Worm (Caenorhabditis elegans): ENCODE data around the gene best-20.

Gene best-20

ce11 chrIV:3720644-3721043 lies 35.4 kb upstream of the best-20 start:
- TF ChIP-seq jun-1 (tag; optimal IDR thresholded peaks at IDR 0.05) (no peak), snu-23 (GFP tag; optimal IDR thresholded peaks at IDR 0.05) (no peak), fos-1 (tag; optimal IDR thresholded peaks at IDR 0.05) (no peak), nhr-85 (tag) (no peak), egl-27 (tag; optimal IDR thresholded peaks at IDR 0.05) (no peak), lin-13 (GFP tag; optimal IDR thresholded peaks at IDR 0.05) (no peak), sup-37 (GFP tag; optimal IDR thresholded peaks at IDR 0.05) (no peak), ceh-63 (GFP tag; optimal IDR thresholded peaks at IDR 0.05) (no peak), lsy-2 (tag; optimal IDR thresholded peaks at IDR 0.05) (no peak), alr-1 (tag; optimal IDR thresholded peaks at IDR 0.05; ENCODE audit: borderline replicate concordance) (no peak), pag-3 (tag; optimal IDR thresholded peaks at IDR 0.05; ENCODE audit: borderline replicate concordance, insufficient read depth) (no peak), sptf-1 (tag; optimal IDR thresholded peaks at IDR 0.05) (no peak), unc-98 (GFP tag; IDR thresholded peaks at IDR 0.05) (no peak), nhr-90 (tag; optimal IDR thresholded peaks at IDR 0.05; ENCODE audit: poor library complexity) (no peak), snpc-4 (tag; optimal IDR thresholded peaks at IDR 0.05) (no peak), tlp-1 (tag; optimal IDR thresholded peaks at IDR 0.05) (no peak), mab-9 (GFP tag; IDR thresholded peaks at IDR 0.05) (no peak), mdl-1 (tag; optimal IDR thresholded peaks at IDR 0.05) (no peak)

- TF ChIP-seq elt-2 (tag; optimal IDR thresholded peaks at IDR 0.05), result peak; percentile 2
- TF ChIP-seq sox-4 (tag; optimal IDR thresholded peaks at IDR 0.05), result no peak
Measured at ce11 chrIV:3721973-3722372, 34.0 kb upstream of the best-20 start.

DNA sequence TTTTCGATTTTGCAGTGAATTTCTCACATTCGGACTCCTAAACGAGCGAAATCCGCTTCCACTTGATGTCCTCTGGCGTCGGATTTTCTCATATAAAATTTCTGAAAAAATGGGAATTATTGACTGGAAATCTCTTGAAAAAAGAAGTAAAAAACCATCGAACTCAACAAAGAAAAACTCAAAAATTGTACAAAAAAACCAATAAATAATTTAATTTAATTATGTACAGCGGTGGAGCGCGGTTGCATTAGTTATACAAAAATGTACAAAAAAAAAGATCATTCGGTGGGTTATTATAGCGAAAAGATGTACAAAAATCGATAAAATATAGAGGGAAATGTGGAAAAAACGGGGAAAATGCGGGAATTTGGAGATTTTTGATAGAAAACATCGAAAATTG lies 33.3 kb upstream of the best-20 start, which contains the start of gene Y37E11AM.4:
Y37E11AM.4 (minus strand) TSS at position 101 of the 400 bp plus-strand sequence.
- TF ChIP-seq sptf-1 (tag; optimal IDR thresholded peaks at IDR 0.05), result no peak
- TF ChIP-seq nhr-77 (tag; optimal IDR thresholded peaks at IDR 0.05), result no peak
- no peak for TF ChIP-seq C16A3.4 (tag; optimal IDR thresholded peaks at IDR 0.05)
- TF ChIP-seq F16B12.6 (tag; optimal IDR thresholded peaks at IDR 0.05), result no peak
- no peak for TF ChIP-seq rnt-1 (tag; optimal IDR thresholded peaks at IDR 0.05)
- no peak for TF ChIP-seq fos-1 (tag; optimal IDR thresholded peaks at IDR 0.05)
- no peak for TF ChIP-seq sup-37 (GFP tag; optimal IDR thresholded peaks at IDR 0.05)
- TF ChIP-seq efl-1 (optimal IDR thresholded peaks at IDR 0.05), result no peak
- no peak for TF ChIP-seq efl-1 (GFP tag; optimal IDR thresholded peaks at IDR 0.05 in 1 of 2)
- TF ChIP-seq nhr-12 (tag; optimal IDR thresholded peaks at IDR 0.05), result no peak
- TF ChIP-seq hlh-17 (GFP tag; optimal IDR thresholded peaks at IDR 0.05; ENCODE audit: borderline replicate concordance), result no peak

ce11 chrIV:3725361-3725760 lies 30.7 kb upstream of the best-20 start, which contains the start of gene Y37E11AM.2:
Gene Y37E11AM.2, minus strand, starts transcription at chrIV:3725461.
- TF ChIP-seq fkh-10 (GFP tag; optimal IDR thresholded peaks at IDR 0.05), result no peak
- no peak for TF ChIP-seq dpl-1 (GFP tag; optimal IDR thresholded peaks at IDR 0.05)
- no peak for TF ChIP-seq ceh-88 (GFP tag; IDR thresholded peaks at IDR 0.05)
- no peak for TF ChIP-seq ama-1 (optimal IDR thresholded peaks at IDR 0.05)
- TF ChIP-seq sup-37 (GFP tag; optimal IDR thresholded peaks at IDR 0.05), result no peak

- TF ChIP-seq nhr-84 (tag; optimal IDR thresholded peaks at IDR 0.05) (no peak), unc-86 (tag; optimal IDR thresholded peaks at IDR 0.05) (peak; percentile 77), mef-2 (tag; optimal IDR thresholded peaks at IDR 0.05) (peak; percentile 32), nhr-85 (tag) (peak; percentile 70), swsn-7 (tag; optimal IDR thresholded peaks at IDR 0.05) (peak; percentile 82), alr-1 (tag; optimal IDR thresholded peaks at IDR 0.05; ENCODE audit: borderline replicate concordance) (no peak), elt-2 (tag; optimal IDR thresholded peaks at IDR 0.05) (peak; percentile 1), efl-3 (GFP tag; optimal IDR thresholded peaks at IDR 0.05) (no peak), ceh-90 (tag; optimal IDR thresholded peaks at IDR 0.05) (no peak), ceh-8 (GFP tag; optimal IDR thresholded peaks at IDR 0.05) (peak; percentile 53), unc-130 (tag; optimal IDR thresholded peaks at IDR 0.05) (peak; percentile 48), ztf-4 (tag; optimal IDR thresholded peaks at IDR 0.05) (no peak), fos-1 (tag; optimal IDR thresholded peaks at IDR 0.05) (peak; percentile 69), lir-3 (tag; optimal IDR thresholded peaks at IDR 0.05; ENCODE audit: poor library complexity) (no peak), fkh-4 (tag; optimal IDR thresholded peaks at IDR 0.05; ENCODE audit: borderline replicate concordance) (no peak), tlp-1 (tag; optimal IDR thresholded peaks at IDR 0.05) (no peak), sptf-1 (tag; optimal IDR thresholded peaks at IDR 0.05) (no peak), mab-9 (GFP tag; IDR thresholded peaks at IDR 0.05) (no peak), nhr-20 (tag; optimal IDR thresholded peaks at IDR 0.05) (peak; percentile 76), nhr-237 (tag; optimal IDR thresholded peaks at IDR 0.05) (no peak), nhr-77 (tag; optimal IDR thresholded peaks at IDR 0.05) (no peak), nhr-90 (tag; optimal IDR thresholded peaks at IDR 0.05; ENCODE audit: poor library complexity) (peak; percentile 60), ceh-63 (GFP tag; optimal IDR thresholded peaks at IDR 0.05) (no peak)
Measured at ce11 chrIV:3725845-3726244, 30.2 kb upstream of the best-20 start, which contains the start of gene smgl-2. Gene smgl-2, plus strand, starts transcription at chrIV:3726164.
